Worm (Caenorhabditis elegans): ENCODE measurements around the gene mtp-18.

ce11 chrX:6206305-6206704 lies at the start of gene mtp-18:
- TF ChIP-seq elt-2 (tag; optimal IDR thresholded peaks at IDR 0.05) (no peak), pqm-1 (tag; optimal IDR thresholded peaks at IDR 0.05) (no peak)

Data from whole organism, late embryonic.